Fruit fly (Drosophila melanogaster): ENCODE measurements around the gene PTPMT1.

PTPMT1 gene

DNA sequence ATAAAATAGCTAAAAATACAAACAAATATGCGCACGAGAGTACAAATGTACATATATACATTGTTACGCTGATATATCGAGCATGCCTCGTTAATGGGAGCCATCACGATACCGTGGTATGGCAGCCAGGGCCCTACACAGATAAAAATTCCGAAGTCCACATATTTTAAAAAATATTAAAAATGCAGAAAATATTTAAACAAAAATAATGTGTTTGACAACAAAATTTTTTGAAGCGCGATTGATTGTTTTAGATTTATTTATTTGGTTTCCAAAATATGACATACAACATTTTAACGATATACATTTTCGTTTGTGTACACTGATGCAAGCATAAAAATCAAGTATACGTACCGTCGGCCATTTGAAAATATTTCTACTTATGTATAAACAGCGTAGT is 31.4 kb upstream of the PTPMT1 start (continued):
- TF ChIP-seq CG32772 (GFP tag; IDR thresholded peaks at IDR 0.05) (peak; percentile 68; the same call in 1 of the 2 replicates), CG42726 (GFP tag; IDR thresholded peaks at IDR 0.05; ENCODE audit: partially characterized antibody) (no peak), Fer1 (GFP tag; optimal IDR thresholded peaks at IDR 0.05) (peak; percentile 90), E2f1 (GFP tag; IDR thresholded peaks at IDR 0.05) (peak; percentile 73), CG6791 (GFP tag; IDR thresholded peaks at IDR 0.05; ENCODE audit: partially characterized antibody) (no peak), Max (GFP tag; optimal IDR thresholded peaks at IDR 0.05) (peak; percentile 70), kni (GFP tag; optimal IDR thresholded peaks at IDR 0.05) (no peak), Dek (tag; optimal IDR thresholded peaks at IDR 0.05) (peak; percentile 71), pum (GFP tag; optimal IDR thresholded peaks at IDR 0.05) (peak; percentile 47), Aef1 (GFP tag; IDR thresholded peaks at IDR 0.05) (peak; percentile 80), gcm2 (GFP tag; optimal IDR thresholded peaks at IDR 0.05) (peak; percentile 54), bigmax (GFP tag; optimal IDR thresholded peaks at IDR 0.05) (no peak), Lhr (GFP tag; optimal IDR thresholded peaks at IDR 0.05) (no peak), slbo (GFP tag; IDR thresholded peaks at IDR 0.05) (peak; percentile 92), corto (GFP tag; optimal IDR thresholded peaks at IDR 0.05) (peak; percentile 11), CoRest (tag; optimal IDR thresholded peaks at IDR 0.05) (peak; percentile 81), slp2 (GFP tag; optimal IDR thresholded peaks at IDR 0.05) (peak; percentile 61), CG7839 (tag; optimal IDR thresholded peaks at IDR 0.05) (peak; percentile 85), tgo (GFP tag; IDR thresholded peaks at IDR 0.05) (peak; percentile 82), Optix (GFP tag; IDR thresholded peaks at IDR 0.05) (no peak), z (GFP tag; IDR thresholded peaks at IDR 0.05) (no peak), dati (GFP tag; IDR thresholded peaks at IDR 0.05) (no peak), CG7987 (GFP tag; optimal IDR thresholded peaks at IDR 0.05) (peak; percentile 74), gsb (GFP tag; IDR thresholded peaks at IDR 0.05) (peak; percentile 75), CG12104 (GFP tag; optimal IDR thresholded peaks at IDR 0.05) (peak; percentile 51), CG13624 (GFP tag; optimal IDR thresholded peaks at IDR 0.05) (peak; percentile 78), CG12071 (GFP tag; optimal IDR thresholded peaks at IDR 0.05) (peak; percentile 60), CG12299 (tag; optimal IDR thresholded peaks at IDR 0.05) (peak; percentile 37), tup (GFP tag; optimal IDR thresholded peaks at IDR 0.05) (peak; percentile 40), toy (GFP tag; IDR thresholded peaks at IDR 0.05) (peak; percentile 59), CG11696 (GFP tag; IDR thresholded peaks at IDR 0.05) (peak; percentile 59), Hsf (GFP tag; optimal IDR thresholded peaks at IDR 0.05) (peak; percentile 74), otp (GFP tag; IDR thresholded peaks at IDR 0.05) (peak; percentile 79; the same call in 2 of the 3 replicates), CG8359 (GFP tag; optimal IDR thresholded peaks at IDR 0.05; ENCODE audit: borderline replicate concordance) (peak; percentile 2), CG5953 (GFP tag; IDR thresholded peaks at IDR 0.05) (no peak; the same call in 1 of the 2 replicates), Xrp1 (GFP tag; IDR thresholded peaks at IDR 0.05) (peak; percentile 75), CG10543 (GFP tag; optimal IDR thresholded peaks at IDR 0.05) (no peak), CG16813 (GFP tag; IDR thresholded peaks at IDR 0.05; ENCODE audit: partially characterized antibody) (no peak), btn (GFP tag; optimal IDR thresholded peaks at IDR 0.05) (peak; percentile 1), CG8944 (GFP tag; optimal IDR thresholded peaks at IDR 0.05) (peak; percentile 16), zf30C (GFP tag; optimal IDR thresholded peaks at IDR 0.05) (no peak), CG18599 (GFP tag; optimal IDR thresholded peaks at IDR 0.05) (peak; percentile 94), CG18011 (GFP tag; optimal IDR thresholded peaks at IDR 0.05) (peak; percentile 72), dysf (GFP tag; IDR thresholded peaks at IDR 0.05) (peak; percentile 87), CrebB (tag; optimal IDR thresholded peaks at IDR 0.05) (peak; percentile 66), CG33213 (GFP tag; optimal IDR thresholded peaks at IDR 0.05) (peak; percentile 16), esg (GFP tag; conservative IDR thresholded peaks at IDR 0.05) (peak; percentile 70), Eip74EF (GFP tag; optimal IDR thresholded peaks at IDR 0.05) (peak in 1 of 2 experiments; percentile 50), sob (GFP tag; IDR thresholded peaks at IDR 0.05) (peak; percentile 89), peb (GFP tag; IDR thresholded peaks at IDR 0.05) (no peak), CG1233 (GFP tag; optimal IDR thresholded peaks at IDR 0.05) (peak; percentile 70)
